Fruit fly (Drosophila melanogaster) ovary, adult (tissue): ENCODE measurements around the gene tacc.

Experiments used
- CG17801 ChIP-seq: fragments of 200-800 bp; optimal IDR thresholded peaks from 2 replicates; lab custom pipeline; 2019; ENCODE audit warnings: missing biosample characterization, mild to moderate bottlenecking, missing genetic modification characterization, moderate library complexity; ENCODE audit not compliant: partially characterized antibody

Gene tacc

DNA sequence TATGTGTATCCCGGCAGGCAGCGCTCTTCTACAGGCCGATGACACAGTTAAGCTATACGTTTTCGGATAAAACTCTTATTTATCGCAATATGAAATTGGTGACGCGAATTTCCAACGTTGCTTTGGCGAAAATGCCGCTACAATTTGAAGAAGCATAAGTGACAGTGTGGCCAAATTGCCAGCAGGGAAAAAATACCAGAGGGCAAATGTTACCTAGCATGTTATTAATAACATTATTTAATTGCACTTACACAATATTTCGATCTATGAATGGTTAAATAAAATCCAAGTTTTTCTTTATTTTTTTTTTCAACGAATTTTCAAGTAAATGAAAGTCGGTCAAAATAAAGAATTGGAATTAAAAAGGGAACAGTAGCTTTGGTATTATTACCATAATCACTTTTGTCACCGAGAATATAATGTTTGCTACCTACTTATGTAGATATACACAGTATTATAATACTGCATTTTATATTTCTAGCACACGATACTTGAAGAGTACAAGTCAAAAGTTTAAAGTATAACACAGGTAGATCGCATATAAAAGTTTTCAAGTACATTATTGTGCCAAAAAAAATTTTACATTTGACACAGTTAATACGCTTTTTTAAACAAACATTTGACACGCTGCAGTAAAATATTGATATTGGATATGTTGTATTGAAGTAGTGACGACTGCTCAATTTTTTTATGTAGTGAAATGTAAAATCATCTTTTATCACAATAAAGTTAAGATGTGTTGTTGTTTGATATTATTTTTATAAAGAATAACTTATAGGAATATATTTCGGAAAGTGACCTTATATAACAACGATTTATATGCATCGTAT, at the start of gene tacc:
Gene tacc, minus strand, starts transcription at position 169 of the 830 bp plus-strand sequence.
- no peak for TF ChIP-seq CG17801 (GFP tag; lab: Kevin White, UChicago)

DNA sequence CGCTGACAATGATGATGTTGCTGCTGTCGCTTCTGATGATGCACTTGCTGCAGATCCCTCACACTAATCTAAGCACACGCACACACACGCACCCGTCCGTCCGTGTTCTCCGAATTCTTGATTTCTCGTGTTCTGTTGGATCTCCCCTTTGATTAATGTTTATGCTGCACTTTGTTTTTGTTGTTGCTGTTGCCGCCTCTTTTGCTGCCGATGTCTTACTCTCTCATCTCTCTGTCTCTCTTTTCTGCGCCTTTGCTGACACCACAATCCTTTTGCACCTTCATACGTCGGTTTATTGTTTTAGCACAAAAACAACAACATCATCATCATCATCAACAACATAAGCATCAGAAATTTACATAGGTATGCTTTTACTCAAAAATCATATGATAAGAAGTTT, 49.2 kb upstream of the tacc start:
- TF ChIP-seq CG17801 (GFP tag; lab: Kevin White, UChicago): no peak

DNA sequence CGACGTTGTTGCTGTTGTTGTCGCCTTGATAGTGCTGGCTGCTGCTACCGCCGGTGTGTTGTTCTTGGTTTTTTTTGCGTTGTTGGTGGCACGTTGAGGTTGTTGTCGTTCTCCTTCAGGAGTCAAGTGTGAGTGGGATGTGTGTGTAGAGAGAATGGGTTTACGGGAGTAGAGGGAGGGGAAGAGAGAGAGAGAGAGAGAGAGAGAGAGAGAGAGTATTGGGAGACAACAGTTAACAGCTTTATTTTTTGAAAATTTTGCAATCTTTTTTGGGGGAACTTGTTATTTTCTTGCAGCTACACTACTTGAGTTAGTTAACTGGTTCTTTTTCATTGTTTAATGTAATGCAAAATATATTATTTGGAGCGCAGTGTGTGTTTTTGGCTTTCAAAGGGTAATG, 48.7 kb upstream of the tacc start:
- TF ChIP-seq CG17801 (GFP tag; lab: Kevin White, UChicago): no peak

DNA sequence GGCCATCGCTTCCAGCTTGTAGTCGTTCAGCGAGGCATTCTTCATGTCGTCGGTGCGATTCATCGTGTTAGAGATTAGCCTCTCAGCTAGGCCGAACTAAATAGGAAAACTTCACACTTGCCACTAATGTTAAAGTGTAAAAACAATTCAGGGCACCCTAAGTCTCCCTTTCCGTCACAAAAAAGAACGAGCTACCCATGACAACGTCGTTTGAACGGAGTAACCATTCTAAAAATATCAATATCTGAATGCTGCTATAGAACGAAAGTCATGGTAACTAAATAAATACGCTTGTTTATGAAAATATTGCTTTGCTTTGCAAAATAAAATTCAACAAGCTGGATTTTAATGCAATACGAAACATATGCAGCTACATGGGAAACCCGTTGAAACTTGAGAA, 35.8 kb upstream of the tacc start, which contains the start of gene Ccdc39:
Gene Ccdc39, minus strand, starts transcription at position 101 of the 400 bp plus-strand sequence.
- TF ChIP-seq CG17801 (GFP tag; lab: Kevin White, UChicago): no peak

DNA sequence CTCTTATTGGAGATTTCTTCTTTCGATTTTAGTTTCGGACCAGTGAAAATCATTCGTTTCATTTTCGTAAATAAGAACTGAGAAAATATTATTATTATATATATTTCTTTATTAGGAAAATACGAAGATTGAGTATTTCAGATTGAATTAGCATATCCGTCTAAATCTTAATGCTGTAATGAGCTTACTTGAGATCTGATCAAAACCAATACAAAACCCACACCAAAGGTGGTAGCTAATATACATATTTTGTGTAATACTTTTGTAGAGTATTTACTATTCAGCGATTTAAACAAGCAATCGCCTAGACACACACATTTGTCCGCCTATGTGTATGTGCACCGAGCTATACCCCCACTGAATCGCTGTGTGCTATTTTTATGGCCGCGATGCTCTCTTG, 31.9 kb upstream of the tacc start:
- no peak for TF ChIP-seq CG17801 (GFP tag; lab: Kevin White, UChicago)

DNA sequence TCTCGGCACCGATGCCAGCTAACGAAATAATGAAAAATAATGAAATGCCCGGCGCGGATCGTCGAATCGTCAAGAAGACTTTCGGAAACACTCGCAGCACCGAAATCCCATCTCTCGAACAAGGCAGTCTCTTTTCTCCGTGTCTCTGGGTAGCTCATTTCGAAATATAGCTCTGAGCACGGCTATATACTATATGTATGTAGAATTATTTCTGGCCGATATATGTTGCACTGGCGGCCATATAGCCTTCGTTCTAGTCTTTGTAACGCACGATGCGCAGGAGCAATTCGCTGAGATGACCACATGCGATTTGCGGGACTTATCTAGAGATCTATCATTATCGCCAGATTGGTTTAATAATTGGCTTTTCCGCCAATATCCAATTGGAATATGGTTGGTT, 31.4 kb upstream of the tacc start, which contains the start of gene CG14655:
Gene CG14655, minus strand, starts transcription at position 41 of the 400 bp plus-strand sequence.
- TF ChIP-seq CG17801 (GFP tag; lab: Kevin White, UChicago): no peak

DNA sequence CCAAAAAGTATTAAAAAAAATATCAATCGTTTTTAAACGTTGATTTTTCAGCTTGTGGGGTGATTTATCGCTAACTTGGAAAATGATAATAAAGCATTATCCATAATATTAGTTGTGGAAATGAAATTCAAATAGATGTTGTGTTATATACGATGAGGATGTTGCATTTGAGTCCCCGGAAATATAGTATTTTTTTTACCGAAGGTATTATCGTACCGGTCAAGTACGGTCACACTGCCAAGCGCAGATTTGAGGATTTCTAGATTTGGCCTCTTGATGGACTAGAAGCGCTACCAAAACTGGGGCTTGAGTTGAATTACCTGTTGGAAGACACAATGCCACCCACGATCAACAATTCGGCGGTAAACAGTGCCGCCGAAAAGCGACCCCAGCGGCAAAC, 26.5 kb upstream of the tacc start:
- no peak for TF ChIP-seq CG17801 (GFP tag; lab: Kevin White, UChicago)

DNA sequence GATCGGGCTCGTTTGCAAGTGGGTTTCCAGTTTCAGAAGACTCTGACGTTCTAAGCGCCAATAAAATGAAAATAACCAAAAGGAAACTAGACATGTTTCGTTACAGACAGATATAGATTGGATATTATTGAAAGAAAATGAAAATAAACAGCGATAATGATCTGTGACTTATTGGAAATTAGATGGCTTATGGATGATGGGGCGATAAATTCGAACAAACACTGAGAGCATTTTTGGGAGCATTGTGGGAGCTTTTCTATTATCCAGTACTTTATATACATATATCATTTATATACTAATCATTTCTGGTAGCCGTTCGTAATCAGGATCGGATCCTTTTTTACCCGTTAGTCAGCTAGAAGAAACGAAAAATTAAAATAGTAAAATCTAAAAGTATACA, 26.1 kb upstream of the tacc start, which contains the start of gene CG44088:
Gene CG44088, minus strand, starts transcription at position 101 of the 400 bp plus-strand sequence.
- TF ChIP-seq CG17801 (GFP tag; lab: Kevin White, UChicago): no peak

DNA sequence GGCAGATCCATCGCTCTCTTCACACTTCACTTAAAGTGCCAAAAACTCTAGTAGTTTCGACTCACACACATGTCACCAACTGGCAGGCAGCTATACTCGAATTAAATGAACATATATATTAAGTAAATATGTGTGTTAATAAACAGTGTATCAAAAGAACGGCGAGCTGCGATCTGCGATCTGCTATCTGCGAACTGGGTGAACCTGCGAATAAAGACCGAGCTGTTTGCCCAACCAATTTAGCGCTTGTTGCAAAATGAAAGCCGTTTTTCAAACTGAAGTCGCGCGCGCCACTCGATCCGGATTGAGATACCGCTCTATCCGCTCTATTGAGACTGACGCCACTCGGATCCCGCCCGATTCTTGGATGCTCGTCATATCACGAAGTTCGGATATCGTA, 24.2 kb upstream of the tacc start, which contains the start of gene CG44098:
Gene CG44098, minus strand, starts transcription at position 101 of the 400 bp plus-strand sequence.
- TF ChIP-seq CG17801 (GFP tag; lab: Kevin White, UChicago): no peak

DNA sequence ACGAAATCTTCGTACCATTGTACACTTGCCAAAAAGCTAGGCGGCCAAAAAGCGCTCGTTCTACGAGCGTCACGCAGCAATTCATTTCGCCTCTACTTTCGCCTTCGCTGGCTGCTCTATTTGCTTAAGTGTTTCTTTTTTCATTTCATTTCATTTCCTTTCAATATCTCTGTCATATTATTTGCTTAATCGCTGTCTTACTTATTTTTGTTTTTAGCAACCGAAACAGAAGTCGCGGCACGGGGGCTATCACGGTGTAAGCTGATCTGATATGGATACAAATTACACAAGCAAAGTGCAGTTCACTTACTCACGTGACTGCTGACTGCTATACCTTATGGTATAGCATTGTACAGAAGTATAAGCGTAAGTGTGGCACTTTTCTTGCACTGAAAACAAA, 22.5 kb upstream of the tacc start:
- no peak for TF ChIP-seq CG17801 (GFP tag; lab: Kevin White, UChicago)

DNA sequence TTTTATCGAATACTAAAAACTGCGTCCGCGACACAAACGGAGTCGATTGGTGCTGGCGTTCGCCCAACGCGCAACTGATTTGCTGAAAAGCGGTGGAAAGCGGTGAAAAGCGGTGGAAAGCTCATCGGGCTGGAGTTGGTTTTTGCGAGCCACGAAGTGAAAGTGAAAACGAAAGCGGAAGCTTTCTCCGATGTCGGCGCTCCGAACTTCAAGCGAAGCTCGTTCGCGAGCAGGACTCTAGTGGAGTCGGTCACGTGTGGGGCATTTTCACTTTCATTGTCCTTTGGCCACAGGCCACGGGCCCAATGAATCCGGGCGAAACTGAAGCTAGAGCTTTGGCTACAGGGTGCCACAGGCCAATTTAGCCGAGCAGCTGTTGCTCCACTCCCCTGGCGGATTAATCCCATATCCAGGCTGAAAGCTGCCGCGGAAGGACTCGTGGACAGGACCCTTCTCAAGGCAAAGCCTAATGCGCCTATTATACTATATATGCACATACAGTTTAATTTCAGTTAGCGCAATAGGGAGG, 19.9 kb upstream of the tacc start:
- TF ChIP-seq CG17801 (GFP tag; lab: Kevin White, UChicago): no peak

DNA sequence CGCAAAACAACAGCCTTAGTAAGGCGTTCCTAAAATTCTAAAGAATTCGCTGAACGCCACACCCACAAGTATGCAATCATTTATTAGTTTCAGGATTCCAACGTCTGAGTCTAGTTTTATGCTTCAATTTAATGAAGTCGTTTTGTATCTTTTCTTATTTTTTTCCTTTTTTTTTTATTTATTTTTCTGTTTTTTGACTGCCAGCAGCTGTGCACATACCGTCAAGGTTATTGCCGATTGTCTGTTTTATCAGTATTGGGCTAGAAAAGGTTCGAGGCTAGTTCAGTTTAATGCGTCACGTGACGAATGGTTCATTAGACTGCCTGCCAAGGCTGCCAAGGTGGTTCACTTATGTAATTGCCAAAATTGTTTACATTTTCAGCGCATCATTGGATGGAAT, 12.5 kb upstream of the tacc start:
- no peak for TF ChIP-seq CG17801 (GFP tag; lab: Kevin White, UChicago)

DNA sequence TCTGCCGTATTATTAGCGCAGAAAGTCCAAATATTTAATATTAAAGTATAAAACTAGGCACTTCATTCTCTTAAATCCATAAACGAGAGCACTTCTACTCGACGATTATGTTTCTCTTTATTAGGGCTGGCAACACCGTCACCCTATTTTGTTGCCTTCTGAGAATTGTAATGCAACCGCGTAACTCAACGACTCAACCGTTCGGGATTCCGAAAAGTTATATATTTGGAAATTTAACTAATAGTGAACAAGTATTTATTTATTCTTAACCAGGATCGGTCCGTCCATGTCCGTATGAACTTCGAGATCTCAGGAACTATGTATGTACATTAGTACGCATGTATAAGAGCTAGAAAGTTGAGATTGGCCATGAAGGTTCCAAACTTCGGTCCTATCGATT, 879 bp upstream of the tacc start, which contains the start of gene atms:
Gene atms, plus strand, starts transcription at position 301 of the 400 bp plus-strand sequence.
- no peak for TF ChIP-seq CG17801 (GFP tag; lab: Kevin White, UChicago)

DNA sequence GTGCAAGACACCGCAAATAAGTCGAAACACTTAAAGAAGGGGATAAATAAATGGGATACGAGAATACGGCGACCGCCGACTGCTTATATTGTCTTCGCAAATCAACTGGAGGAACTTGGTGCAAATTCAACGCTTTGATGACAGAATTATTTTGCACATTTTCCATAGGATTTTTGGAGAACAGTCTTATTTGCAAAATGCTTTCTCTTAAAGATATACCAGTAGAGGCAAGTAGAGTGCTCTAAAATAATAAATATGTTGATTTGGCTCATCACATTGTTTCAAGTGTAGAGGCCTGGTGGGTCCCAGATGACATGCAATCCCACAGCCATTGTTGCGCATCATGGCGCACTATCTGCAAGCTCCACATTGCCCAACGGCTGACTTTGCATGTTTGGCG, 1.6 kb downstream of the tacc start:
- TF ChIP-seq CG17801 (GFP tag; lab: Kevin White, UChicago): no peak

DNA sequence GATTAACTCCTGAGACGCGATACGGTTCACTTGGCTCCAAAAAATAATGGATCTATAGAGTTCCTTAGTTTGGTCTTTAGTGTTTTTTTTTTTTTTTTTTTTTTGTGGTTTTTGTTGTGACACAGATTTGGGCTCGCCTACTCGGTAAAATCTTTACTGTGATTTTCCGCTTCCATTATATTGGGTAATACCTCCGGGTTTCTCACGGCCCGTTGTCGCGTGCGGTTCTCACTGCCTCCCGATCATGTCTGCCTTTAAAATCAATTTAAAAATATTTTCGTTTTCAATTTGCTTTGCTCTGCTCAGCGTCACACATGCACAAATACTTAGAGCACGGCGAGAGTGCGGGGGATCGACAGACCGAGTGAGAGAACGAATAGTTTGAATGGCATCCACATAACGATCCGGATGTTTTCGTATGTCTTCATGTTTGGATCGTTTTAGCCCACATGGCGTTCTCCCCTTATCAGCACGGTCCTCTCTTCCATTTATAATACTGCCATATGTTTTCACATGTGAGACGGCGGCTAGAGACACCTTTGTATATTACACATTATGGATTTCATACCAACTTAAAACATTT, 2.6 kb downstream of the tacc start:
- TF ChIP-seq CG17801 (GFP tag; lab: Kevin White, UChicago): no peak
